Worm (Caenorhabditis elegans): ENCODE data around the gene his-1.
A peak's percentile ranks its signal among the peaks of the same experiment; 100 is the strongest.

DNA sequence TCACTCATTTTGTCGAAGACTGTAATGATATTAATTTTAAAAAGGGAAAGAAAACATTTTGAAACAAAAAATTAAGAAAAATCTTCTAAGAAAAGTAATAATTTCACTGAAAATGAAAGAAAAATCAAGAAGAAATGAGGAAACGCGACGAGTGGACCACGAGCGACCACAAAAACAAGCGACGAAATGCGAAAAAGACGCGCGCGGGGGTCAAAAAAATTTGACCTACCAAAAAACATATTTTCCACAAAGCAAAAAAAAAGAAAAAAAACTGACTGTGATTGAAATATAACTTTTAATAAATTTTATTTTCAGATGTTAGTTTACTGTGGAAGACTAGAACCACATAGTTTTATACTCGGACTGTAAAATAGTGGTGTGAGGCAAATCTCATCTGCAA is 16.6 kb downstream of the his-1 start, which contains the start of gene F14H3.6:
- TF ChIP-seq nfya-2 (GFP tag; IDR thresholded peaks at IDR 0.05): no peak
- no peak for TF ChIP-seq cebp-2 (GFP tag; IDR thresholded peaks at IDR 0.05)
- peak; percentile 20; the same call in 1 of the 2 replicates for TF ChIP-seq D2030.7 (GFP tag; IDR thresholded peaks at IDR 0.05)
- no peak for TF ChIP-seq unc-62 (GFP tag; optimal IDR thresholded peaks at IDR 0.05)
- no peak for TF ChIP-seq ama-1 (optimal IDR thresholded peaks at IDR 0.05)
- no peak for TF ChIP-seq ama-1 (GFP tag; optimal IDR thresholded peaks at IDR 0.05)
- TF ChIP-seq sea-2 (GFP tag; IDR thresholded peaks at IDR 0.05): no peak
- no peak for TF ChIP-seq die-1 (tag; optimal IDR thresholded peaks at IDR 0.05)
- TF ChIP-seq ZK185.1 (tag; optimal IDR thresholded peaks at IDR 0.05; ENCODE audit: poor library complexity, severe bottlenecking): no peak
- peak; percentile 69 for TF ChIP-seq dpl-1 (GFP tag; optimal IDR thresholded peaks at IDR 0.05)
- no peak; the same call in none of the 2 replicates for TF ChIP-seq ceh-91 (GFP tag; IDR thresholded peaks at IDR 0.05)
- TF ChIP-seq sptf-2 (GFP tag; optimal IDR thresholded peaks at IDR 0.05): no peak
- TF ChIP-seq hlh-26 (GFP tag; conservative IDR thresholded peaks at IDR 0.05): no peak
- no peak for TF ChIP-seq rpc-1 (optimal IDR thresholded peaks at IDR 0.05)
- TF ChIP-seq rpc-1 (tag; optimal IDR thresholded peaks at IDR 0.05): no peak
- TF ChIP-seq B0019.2 (GFP tag; conservative IDR thresholded peaks at IDR 0.05): no peak

All from whole organism, young adult.